Worm (Caenorhabditis elegans): ENCODE data around the gene nkb-3.
A peak's percentile ranks its signal among the peaks of the same experiment; 100 is the strongest.

nkb-3 gene

ce11 chrX:13744543-13745113, 25.7 kb downstream of the nkb-3 start (continued):
- no peak for TF ChIP-seq nhr-42 (GFP tag; IDR thresholded peaks at IDR 0.05)

- no peak for TF ChIP-seq dpl-1 (GFP tag; optimal IDR thresholded peaks at IDR 0.05)
- TF ChIP-seq nhr-28 (tag; optimal IDR thresholded peaks at IDR 0.05): no peak
- no peak for TF ChIP-seq nhr-25 (tag; optimal IDR thresholded peaks at IDR 0.05; ENCODE audit: borderline replicate concordance, insufficient read depth)
- TF ChIP-seq daf-19 (GFP tag; conservative IDR thresholded peaks at IDR 0.05): no peak
- no peak for TF ChIP-seq madf-5 (GFP tag; IDR thresholded peaks at IDR 0.05)
- no peak for TF ChIP-seq T26A8.4 (GFP tag; IDR thresholded peaks at IDR 0.05)
- TF ChIP-seq ceh-20 (GFP tag; IDR thresholded peaks at IDR 0.05): no peak
- TF ChIP-seq nhr-111 (GFP tag; optimal IDR thresholded peaks at IDR 0.05): no peak
- no peak for TF ChIP-seq spr-3 (GFP tag; optimal IDR thresholded peaks at IDR 0.05)
- TF ChIP-seq nhr-6 (tag; optimal IDR thresholded peaks at IDR 0.05): no peak
- no peak for TF ChIP-seq F49E8.2 (tag; optimal IDR thresholded peaks at IDR 0.05; ENCODE audit: borderline replicate concordance)
- TF ChIP-seq jun-1 (tag; optimal IDR thresholded peaks at IDR 0.05): no peak
- no peak for TF ChIP-seq arid-1 (GFP tag; conservative IDR thresholded peaks at IDR 0.05)
- no peak for TF ChIP-seq T20F7.1 (GFP tag; optimal IDR thresholded peaks at IDR 0.05)
- no peak for TF ChIP-seq zip-11 (GFP tag; IDR thresholded peaks at IDR 0.05)
Observed at ce11 chrX:13743371-13743770, 27.0 kb downstream of the nkb-3 start.

- TF ChIP-seq nhr-28 (tag; optimal IDR thresholded peaks at IDR 0.05): no peak
- TF ChIP-seq lin-1 (GFP tag; IDR thresholded peaks at IDR 0.05): 0 out of 2 replicates have a peak, but pooled peaks have one; percentile 13
- peak in 1 of 2 experiments; percentile 13 for TF ChIP-seq lsy-2 (tag; optimal IDR thresholded peaks at IDR 0.05)
- no peak for TF ChIP-seq duxl-1 (tag; optimal IDR thresholded peaks at IDR 0.05; ENCODE audit: poor library complexity)
- no peak for TF ChIP-seq ama-1 (optimal IDR thresholded peaks at IDR 0.05)
- TF ChIP-seq tra-1 (GFP tag; IDR thresholded peaks at IDR 0.05): peak; percentile 43; the same call in 1 of the 2 replicates
- 0 out of 2 replicates have a peak, but pooled peaks have one; percentile 22 for TF ChIP-seq T26A8.4 (GFP tag; IDR thresholded peaks at IDR 0.05)
- peak in 1 of 2 experiments; percentile 98 for TF ChIP-seq unc-62 (GFP tag; optimal IDR thresholded peaks at IDR 0.05 in 1 of 2)
- no peak for TF ChIP-seq unc-62 (tag; optimal IDR thresholded peaks at IDR 0.05)
- TF ChIP-seq dmd-6 (GFP tag; IDR thresholded peaks at IDR 0.05): peak; percentile 41
- peak; percentile 90 for TF ChIP-seq ctbp-1 (GFP tag; IDR thresholded peaks at IDR 0.05)
- TF ChIP-seq lir-3 (tag; optimal IDR thresholded peaks at IDR 0.05): no peak
- peak; percentile 66 for TF ChIP-seq hlh-11 (tag; optimal IDR thresholded peaks at IDR 0.05)
- TF ChIP-seq mxl-3 (GFP tag; optimal IDR thresholded peaks at IDR 0.05): peak; percentile 23
- TF ChIP-seq tag-97 (GFP tag; IDR thresholded peaks at IDR 0.05): no peak
- peak; percentile 94 for TF ChIP-seq set-16 (GFP tag; IDR thresholded peaks at IDR 0.05)
- no peak for TF ChIP-seq mdt-29 (GFP tag; IDR thresholded peaks at IDR 0.05)
- TF ChIP-seq mep-1 (tag; optimal IDR thresholded peaks at IDR 0.05): peak; percentile 59
- TF ChIP-seq ces-1 (GFP tag; optimal IDR thresholded peaks at IDR 0.05): peak; percentile 89
- TF ChIP-seq mdl-1 (tag; optimal IDR thresholded peaks at IDR 0.05): peak; percentile 42 to 69
- TF ChIP-seq hlh-30 (tag; optimal IDR thresholded peaks at IDR 0.05; ENCODE audit: insufficient read depth): peak; percentile 20
- TF ChIP-seq fkh-10 (GFP tag; optimal IDR thresholded peaks at IDR 0.05): peak; percentile 61
- peak; percentile 43 for TF ChIP-seq rbr-2 (tag; optimal IDR thresholded peaks at IDR 0.05)
- peak; percentile 73 for TF ChIP-seq hmg-1.1 (GFP tag; IDR thresholded peaks at IDR 0.05)
- no peak for TF ChIP-seq nhr-25 (tag; optimal IDR thresholded peaks at IDR 0.05; ENCODE audit: borderline replicate concordance, insufficient read depth)
- TF ChIP-seq hif-1 (tag; optimal IDR thresholded peaks at IDR 0.05): peak in 1 of 2 experiments; percentile 25
Observed at ce11 chrX:13739125-13739820, 31.1 kb downstream of the nkb-3 start.
